Worm (Caenorhabditis elegans): ENCODE results near the gene C52E2.3.

C52E2.3 gene

DNA sequence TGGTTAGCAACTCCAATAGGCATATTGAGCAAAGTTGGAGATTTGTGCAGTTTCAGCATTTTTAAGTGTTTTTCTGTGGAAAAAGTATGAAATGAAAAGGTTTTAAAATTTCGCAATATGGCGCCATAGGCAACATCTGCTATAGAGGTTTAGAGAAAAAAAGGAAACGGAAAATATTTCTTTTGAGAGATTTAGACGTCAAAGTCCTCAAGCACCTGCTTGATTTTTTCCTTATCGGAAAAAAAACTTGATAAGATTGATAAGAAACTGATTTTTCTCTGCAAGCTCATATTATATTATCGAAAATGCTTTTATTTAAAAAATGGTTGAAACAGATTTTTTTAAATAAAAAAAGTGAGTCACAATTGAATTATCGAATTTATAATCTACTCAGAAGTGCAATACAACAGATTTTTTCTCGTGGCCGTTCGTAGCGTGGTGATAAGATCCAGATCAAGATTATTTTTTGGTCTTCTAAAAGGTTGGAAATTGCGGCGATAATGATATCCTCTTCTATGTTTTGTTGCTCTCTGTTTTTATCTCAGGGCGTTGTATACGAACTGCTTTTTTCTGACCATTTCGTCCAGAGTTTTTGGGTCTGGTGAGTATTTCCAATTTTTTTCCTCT is 31.0 kb upstream of the C52E2.3 start, which contains the start of gene fbxc-19 (continued):
- TF ChIP-seq snpc-1.2 (GFP tag; IDR thresholded peaks at IDR 0.05) (no peak), hmg-1.1 (GFP tag; IDR thresholded peaks at IDR 0.05) (no peak), snpc-4 (tag; optimal IDR thresholded peaks at IDR 0.05) (no peak), F37D6.2 (tag; optimal IDR thresholded peaks at IDR 0.05) (no peak), lin-38 (GFP tag; IDR thresholded peaks at IDR 0.05) (no peak), unc-130 (GFP tag; optimal IDR thresholded peaks at IDR 0.05) (no peak), lin-29 (GFP tag; IDR thresholded peaks at IDR 0.05) (no peak), lin-13 (GFP tag; optimal IDR thresholded peaks at IDR 0.05) (no peak), nhr-6 (tag; optimal IDR thresholded peaks at IDR 0.05) (peak; percentile 72), ZK337.2 (GFP tag; IDR thresholded peaks at IDR 0.05) (no peak), dve-1 (tag; optimal IDR thresholded peaks at IDR 0.05; ENCODE audit: insufficient read depth) (peak; percentile 84), rbr-2 (tag; optimal IDR thresholded peaks at IDR 0.05) (no peak), Y105C5A.15 (GFP tag; IDR thresholded peaks at IDR 0.05) (no peak), nhr-28 (tag; optimal IDR thresholded peaks at IDR 0.05) (peak; percentile 83), Y75B8A.6 (GFP tag; IDR thresholded peaks at IDR 0.05) (no peak), vab-7 (GFP tag; IDR thresholded peaks at IDR 0.05) (no peak), spr-3 (GFP tag; optimal IDR thresholded peaks at IDR 0.05) (no peak), nhr-102 (tag; optimal IDR thresholded peaks at IDR 0.05) (peak; percentile 50), jun-1 (tag; optimal IDR thresholded peaks at IDR 0.05) (peak; percentile 40), daf-8 (GFP tag; IDR thresholded peaks at IDR 0.05) (no peak), mxl-2 (GFP tag; conservative IDR thresholded peaks at IDR 0.05) (no peak), nhr-25 (tag; optimal IDR thresholded peaks at IDR 0.05; ENCODE audit: borderline replicate concordance, insufficient read depth) (no peak), D1046.2 (GFP tag; IDR thresholded peaks at IDR 0.05) (no peak), unc-39 (tag; optimal IDR thresholded peaks at IDR 0.05) (no peak), nhr-237 (tag; optimal IDR thresholded peaks at IDR 0.05) (no peak), T20F7.1 (GFP tag; optimal IDR thresholded peaks at IDR 0.05) (no peak), duxl-1 (tag; optimal IDR thresholded peaks at IDR 0.05; ENCODE audit: poor library complexity) (peak; percentile 97), pqm-1 (tag; optimal IDR thresholded peaks at IDR 0.05) (peak; percentile 87), spr-1 (tag; optimal IDR thresholded peaks at IDR 0.05) (no peak), lsy-2 (tag; optimal IDR thresholded peaks at IDR 0.05) (no peak), nhr-48 (tag; optimal IDR thresholded peaks at IDR 0.05) (peak; percentile 31), lin-15B (tag; optimal IDR thresholded peaks at IDR 0.05) (no peak), ztf-7 (tag; optimal IDR thresholded peaks at IDR 0.05) (peak; percentile 90), ZK546.5 (tag; optimal IDR thresholded peaks at IDR 0.05) (no peak), ceh-44 (GFP tag; IDR thresholded peaks at IDR 0.05) (no peak), madf-9 (GFP tag; conservative IDR thresholded peaks at IDR 0.05) (no peak), ama-1 (optimal IDR thresholded peaks at IDR 0.05) (no peak), dmd-9 (GFP tag; IDR thresholded peaks at IDR 0.05) (no peak), nhr-41 (GFP tag; IDR thresholded peaks at IDR 0.05) (no peak), lim-7 (GFP tag; IDR thresholded peaks at IDR 0.05) (no peak), zag-1 (tag; optimal IDR thresholded peaks at IDR 0.05) (no peak), skn-1 (tag; optimal IDR thresholded peaks at IDR 0.05) (no peak), nhr-76 (tag; optimal IDR thresholded peaks at IDR 0.05) (no peak), tra-1 (GFP tag; IDR thresholded peaks at IDR 0.05) (peak; percentile 92), nhr-111 (GFP tag; optimal IDR thresholded peaks at IDR 0.05) (no peak), arid-1 (GFP tag; conservative IDR thresholded peaks at IDR 0.05) (no peak), ceh-20 (GFP tag; IDR thresholded peaks at IDR 0.05) (no peak), nhr-11 (tag; optimal IDR thresholded peaks at IDR 0.05) (no peak), F10B5.3 (tag; optimal IDR thresholded peaks at IDR 0.05) (no peak), hlh-11 (tag; optimal IDR thresholded peaks at IDR 0.05) (peak; percentile 95), mxl-3 (GFP tag; optimal IDR thresholded peaks at IDR 0.05) (peak; percentile 14), mdt-29 (GFP tag; IDR thresholded peaks at IDR 0.05) (no peak)
